Fruit fly (Drosophila melanogaster) whole organism, embryonic: ENCODE measurements around the gene UbcE2H.

Experiments
- ATbp ChIP-seq: fragments of 200-800 bp; sonication (Bioruptor generic); optimal IDR thresholded peaks from 2 replicates; lab custom pipeline; 2017; ENCODE audit warnings: missing biosample characterization, mild to moderate bottlenecking, missing genetic modification characterization, missing genetic modification reagents
- Abd-B ChIP-seq: fragments of 200-800 bp; sonication (Bioruptor generic); optimal IDR thresholded peaks from 2 replicates; lab custom pipeline; 2018; ENCODE audit warnings: missing biosample characterization, mild to moderate bottlenecking, missing genetic modification characterization, moderate library complexity
- Asciz ChIP-seq: fragments of 200-800 bp; sonication (Bioruptor generic); optimal IDR thresholded peaks from 2 replicates; lab custom pipeline; 2017; ENCODE audit warnings: missing biosample characterization, mild to moderate bottlenecking, missing genetic modification characterization, missing genetic modification reagents
- Bgb ChIP-seq: fragments of 200-800 bp; sonication (Bioruptor generic); IDR thresholded peaks from 2 replicates; pipeline ENCODE4 v1.3.6; 2022; ENCODE audit warnings: missing biosample characterization, missing genetic modification characterization; ENCODE audit not compliant: partially characterized antibody
- Blimp-1 ChIP-seq: fragments of 200-800 bp; sonication (Bioruptor generic); optimal IDR thresholded peaks from 3 replicates; lab custom pipeline; 2018; ENCODE audit warnings: missing biosample characterization, missing genetic modification characterization, mild to moderate bottlenecking, moderate library complexity, missing genetic modification reagents
- CG10274 ChIP-seq: fragments of 200-800 bp; sonication (Bioruptor generic); optimal IDR thresholded peaks from 3 replicates; lab custom pipeline; 2017; ENCODE audit warnings: missing biosample characterization, mild to moderate bottlenecking, missing genetic modification characterization
- CG10321 ChIP-seq: fragments of 200-800 bp; sonication (Bioruptor generic); IDR thresholded peaks from 2 replicates; pipeline ENCODE4 v1.3.6; 2022; ENCODE audit warnings: missing biosample characterization, missing genetic modification characterization
- CG12391 ChIP-seq: fragments of 200-800 bp; sonication (Bioruptor generic); optimal IDR thresholded peaks from 3 replicates; lab custom pipeline; 2018; ENCODE audit warnings: missing biosample characterization, mild to moderate bottlenecking, missing genetic modification characterization, moderate library complexity
- CG12942 ChIP-seq: fragments of 200-800 bp; sonication (Bioruptor generic); optimal IDR thresholded peaks from 3 replicates; lab custom pipeline; 2016; ENCODE audit warnings: missing biosample characterization, missing genetic modification characterization
- CG14050 ChIP-seq: fragments of 200-800 bp; sonication (Bioruptor generic); IDR thresholded peaks from 3 replicates; pipeline ENCODE4 v1.3.6; 2022; ENCODE audit warnings: missing biosample characterization, missing genetic modification characterization
- CG14667 ChIP-seq: fragments of 200-800 bp; sonication (Bioruptor generic); IDR thresholded peaks from 2 replicates; pipeline ENCODE4 v1.3.6; 2022; ENCODE audit warnings: missing biosample characterization, missing genetic modification characterization
- CG1529 ChIP-seq: fragments of 200-800 bp; sonication (Bioruptor generic); optimal IDR thresholded peaks from 3 replicates; lab custom pipeline; 2018; ENCODE audit warnings: missing biosample characterization, missing genetic modification characterization
- CG15696 ChIP-seq: fragments of 200-800 bp; sonication (Bioruptor generic); optimal IDR thresholded peaks from 2 replicates; lab custom pipeline; 2019; ENCODE audit warnings: missing biosample characterization, mild to moderate bottlenecking, missing genetic modification characterization, moderate library complexity
- CG1603 ChIP-seq: fragments of 200-800 bp; sonication (Bioruptor generic); optimal IDR thresholded peaks from 2 replicates; lab custom pipeline; 2019; ENCODE audit warnings: missing biosample characterization, mild to moderate bottlenecking, missing genetic modification characterization, moderate library complexity
- CG16813 ChIP-seq: fragments of 200-800 bp; sonication (Bioruptor generic); IDR thresholded peaks from 3 replicates; pipeline ENCODE4 v1.3.6; 2022; ENCODE audit warnings: missing biosample characterization, missing genetic modification characterization; ENCODE audit not compliant: partially characterized antibody
- CG16863 ChIP-seq: fragments of 200-800 bp; sonication (Bioruptor generic); optimal IDR thresholded peaks from 3 replicates; lab custom pipeline; 2016; ENCODE audit warnings: missing biosample characterization, missing genetic modification characterization
- CG17829 ChIP-seq: fragments of 200-800 bp; optimal IDR thresholded peaks from 2 replicates; lab custom pipeline; 2019; ENCODE audit warnings: missing biosample characterization, mild to moderate bottlenecking, missing genetic modification characterization, moderate library complexity
- CG18619 ChIP-seq: fragments of 200-800 bp; sonication (Bioruptor generic); optimal IDR thresholded peaks from 3 replicates; lab custom pipeline; 2017; ENCODE audit warnings: missing biosample characterization, mild to moderate bottlenecking, missing genetic modification characterization
- CG2129 ChIP-seq: fragments of 200-800 bp; sonication (Bioruptor generic); IDR thresholded peaks from 2 replicates; pipeline ENCODE4 v1.3.6; 2022; ENCODE audit warnings: missing biosample characterization, missing genetic modification characterization; ENCODE audit not compliant: partially characterized antibody
- CG2712 ChIP-seq: fragments of 200-800 bp; optimal IDR thresholded peaks from 3 replicates; lab custom pipeline; 2019; ENCODE audit warnings: missing biosample characterization, mild to moderate bottlenecking, missing genetic modification characterization, moderate library complexity
- CG5180 ChIP-seq: fragments of 200-800 bp; sonication (Bioruptor generic); optimal IDR thresholded peaks from 3 replicates; lab custom pipeline; 2017; ENCODE audit warnings: missing biosample characterization, missing genetic modification characterization, mild to moderate bottlenecking, moderate library complexity, missing genetic modification reagents
- CG6854 ChIP-seq: fragments of 200-800 bp; sonication (Bioruptor generic); optimal IDR thresholded peaks from 3 replicates; lab custom pipeline; 2017; ENCODE audit warnings: missing biosample characterization, mild to moderate bottlenecking, missing genetic modification characterization
- CG7357 ChIP-seq: fragments of 200-800 bp; sonication (Bioruptor generic); IDR thresholded peaks from 3 replicates; pipeline ENCODE4 v1.3.6; 2022; ENCODE audit warnings: missing biosample characterization, missing genetic modification characterization
- CG7556 ChIP-seq: fragments of 200-800 bp; sonication (Bioruptor generic); optimal IDR thresholded peaks from 2 replicates; lab custom pipeline; 2017; ENCODE audit warnings: missing biosample characterization, mild to moderate bottlenecking, missing genetic modification characterization
- CG8924 ChIP-seq: fragments of 200-800 bp; optimal IDR thresholded peaks from 3 replicates; lab custom pipeline; 2019; ENCODE audit warnings: missing biosample characterization, mild to moderate bottlenecking, missing genetic modification characterization, moderate library complexity
- CG9727 ChIP-seq: fragments of 200-800 bp; sonication (Bioruptor generic); optimal IDR thresholded peaks from 3 replicates; lab custom pipeline; 2017; ENCODE audit warnings: missing biosample characterization, mild to moderate bottlenecking, missing genetic modification characterization
- CoRest ChIP-seq: fragments of 200-800 bp; sonication (Bioruptor generic); optimal IDR thresholded peaks from 3 replicates; lab custom pipeline; 2018; ENCODE audit warnings: missing biosample characterization, mild to moderate bottlenecking, missing genetic modification characterization, moderate library complexity
- Dek ChIP-seq: fragments of 200-800 bp; sonication (Bioruptor generic); optimal IDR thresholded peaks from 3 replicates; lab custom pipeline; 2019; ENCODE audit warnings: missing biosample characterization, mild to moderate bottlenecking, missing genetic modification characterization, moderate library complexity
- Fer1 ChIP-seq: fragments of 200-800 bp; sonication (Bioruptor generic); optimal IDR thresholded peaks from 2 replicates; lab custom pipeline; 2017; ENCODE audit warnings: missing biosample characterization, mild to moderate bottlenecking, missing genetic modification characterization
- Hmx ChIP-seq: fragments of 200-800 bp; sonication (Bioruptor generic); optimal IDR thresholded peaks from 2 replicates; lab custom pipeline; 2016; ENCODE audit warnings: missing biosample characterization, missing genetic modification characterization
- NK7.1 ChIP-seq: fragments of 200-800 bp; sonication (Bioruptor generic); optimal IDR thresholded peaks from 3 replicates; lab custom pipeline; 2016; ENCODE audit warnings: missing biosample characterization, missing genetic modification characterization
- Opbp ChIP-seq: fragments of 200-800 bp; sonication (Bioruptor generic); IDR thresholded peaks from 3 replicates; pipeline ENCODE4 v1.3.6; 2022; ENCODE audit warnings: missing biosample characterization, missing genetic modification characterization; ENCODE audit not compliant: partially characterized antibody
- Ravus ChIP-seq: fragments of 200-800 bp; sonication (Bioruptor generic); IDR thresholded peaks from 2 replicates; pipeline ENCODE4 v1.3.6; 2022; ENCODE audit warnings: missing biosample characterization, missing genetic modification characterization
- Sox102F ChIP-seq: fragments of 200-800 bp; sonication (Bioruptor generic); optimal IDR thresholded peaks from 2 replicates; lab custom pipeline; 2018; ENCODE audit warnings: missing biosample characterization, mild to moderate bottlenecking, missing genetic modification characterization, moderate library complexity
- Xrp1 ChIP-seq: fragments of 200-800 bp; sonication (Bioruptor generic); IDR thresholded peaks from 2 replicates; pipeline ENCODE4 v1.3.6; 2022; ENCODE audit warnings: missing biosample characterization, missing genetic modification characterization
- ase ChIP-seq: fragments of 200-800 bp; sonication (Bioruptor generic); IDR thresholded peaks from 3 replicates; pipeline ENCODE4 v1.3.6; 2022; ENCODE audit warnings: missing biosample characterization, missing genetic modification characterization
- az2 ChIP-seq: fragments of 200-800 bp; sonication (Bioruptor generic); optimal IDR thresholded peaks from 3 replicates; lab custom pipeline; 2016; ENCODE audit warnings: missing biosample characterization, missing genetic modification characterization
- dpn ChIP-seq, 2 experiments: fragments of 200-800 bp; sonication (Bioruptor generic); optimal IDR thresholded peaks; 3 replicates each; lab custom pipeline; 2016; ENCODE audit warnings: missing biosample characterization in 2 of 2, missing genetic modification characterization in 2 of 2
- emc ChIP-seq: fragments of 200-800 bp; sonication (Bioruptor generic); optimal IDR thresholded peaks from 2 replicates; lab custom pipeline; 2016; ENCODE audit warnings: missing biosample characterization, missing genetic modification characterization
- fd3F ChIP-seq: fragments of 200-800 bp; sonication (Bioruptor generic); optimal IDR thresholded peaks from 2 replicates; lab custom pipeline; 2018; ENCODE audit warnings: missing biosample characterization, mild to moderate bottlenecking, missing genetic modification characterization, moderate library complexity
- fd96Cb ChIP-seq: fragments of 200-800 bp; sonication (Bioruptor generic); optimal IDR thresholded peaks from 2 replicates; lab custom pipeline; 2018; ENCODE audit warnings: missing biosample characterization, mild to moderate bottlenecking, missing genetic modification characterization, moderate library complexity
- fu2 ChIP-seq: fragments of 200-800 bp; sonication (Bioruptor generic); optimal IDR thresholded peaks from 2 replicates; lab custom pipeline; 2016; ENCODE audit warnings: missing biosample characterization, missing genetic modification characterization
- hkb ChIP-seq, 2 experiments: fragments of 200-800 bp in 1 of 2; fragments of >200 bp in 1 of 2; sonication (Bioruptor generic) in 1 of 2; IDR thresholded peaks in 1 of 2; optimal IDR thresholded peaks in 1 of 2; 2 replicates each; pipeline versions ENCODE4 v1.3.6 to Lab custom; 2017 to 2022; ENCODE audit warnings: missing biosample characterization in 1 of 2, missing genetic modification characterization in 1 of 2
- ind ChIP-seq: fragments of 200-800 bp; sonication (Bioruptor generic); optimal IDR thresholded peaks from 3 replicates; lab custom pipeline; 2016; ENCODE audit warnings: missing biosample characterization, missing genetic modification characterization
- jigr1 ChIP-seq: fragments of 200-800 bp; sonication (Bioruptor generic); IDR thresholded peaks from 3 replicates; pipeline ENCODE4 v1.3.6; 2022; ENCODE audit warnings: missing biosample characterization, missing genetic modification characterization
- nerfin-1 ChIP-seq: fragments of 200-800 bp; sonication (Bioruptor generic); optimal IDR thresholded peaks from 3 replicates; lab custom pipeline; 2019; ENCODE audit warnings: missing biosample characterization, mild to moderate bottlenecking, missing genetic modification characterization, moderate library complexity
- sens-2 ChIP-seq: fragments of 200-800 bp; sonication (Bioruptor generic); IDR thresholded peaks from 2 replicates; pipeline ENCODE4 v1.3.6; 2022; ENCODE audit warnings: missing biosample characterization, missing genetic modification characterization
- tin ChIP-seq: fragments of 200-800 bp; sonication (Bioruptor generic); optimal IDR thresholded peaks from 3 replicates; lab custom pipeline; 2016; ENCODE audit warnings: missing biosample characterization, missing genetic modification characterization
- trem ChIP-seq: fragments of 200-800 bp; optimal IDR thresholded peaks from 3 replicates; lab custom pipeline; 2019; ENCODE audit warnings: missing biosample characterization, mild to moderate bottlenecking, missing genetic modification characterization, moderate library complexity
- zfh1 ChIP-seq: fragments of 200-800 bp; sonication (Bioruptor generic); IDR thresholded peaks from 3 replicates; pipeline ENCODE4 v1.3.6; 2022; ENCODE audit warnings: missing biosample characterization, missing genetic modification characterization

Gene UbcE2H

dm6 chrX:8125224-8125649, 31.4 kb upstream of the UbcE2H start (continued):
- TF ChIP-seq CG15696 (peak; percentile 29), CG6854 (GFP tag; lab: Kevin White, UChicago) (no peak), fu2 (GFP tag; lab: Kevin White, UChicago) (no peak), CG5180 (peak; percentile 11), nerfin-1 (tag; lab: Kevin White, UChicago) (peak; percentile 43), jigr1 (GFP tag; lab: Robert Waterston, UW) (no peak), Dek (tag; lab: Kevin White, UChicago) (no peak), emc (GFP tag; lab: Kevin White, UChicago) (no peak), Ravus (no peak), CG2129 (GFP tag; lab: Robert Waterston, UW) (no peak), CG1603 (tag; lab: Kevin White, UChicago) (no peak), sens-2 (GFP tag; lab: Robert Waterston, UW) (no peak), Opbp (GFP tag; lab: Robert Waterston, UW) (no peak), CG12942 (GFP tag; lab: Kevin White, UChicago) (peak; percentile 41), CG7357 (GFP tag; lab: Robert Waterston, UW) (0 out of 3 replicates have a peak, but pooled peaks have one; percentile 29), Asciz (GFP tag; lab: Kevin White, UChicago) (peak; percentile 55), dpn (GFP tag; optimal IDR thresholded peaks at IDR 0.05; lab: Kevin White, UChicago) (peak in 1 of 2 experiments; percentile 32), hkb (optimal IDR thresholded peaks at IDR 0.05; lab: Kevin White, UChicago) (no peak), hkb (GFP tag; IDR thresholded peaks at IDR 0.05; lab: Robert Waterston, UW) (0 out of 2 replicates have a peak, but pooled peaks have one; percentile 49), NK7.1 (no peak), Hmx (GFP tag; lab: Kevin White, UChicago) (no peak), CG14667 (GFP tag; lab: Robert Waterston, UW) (no peak), tin (GFP tag; lab: Kevin White, UChicago) (peak; percentile 49), Blimp-1 (GFP tag; lab: Kevin White, UChicago) (peak; percentile 53), Fer1 (GFP tag; lab: Kevin White, UChicago) (peak; percentile 37), ind (GFP tag; lab: Kevin White, UChicago) (peak; percentile 49), zfh1 (0 out of 3 replicates have a peak, but pooled peaks have one; percentile 46), CG18619 (GFP tag; lab: Kevin White, UChicago) (peak; percentile 33), Bgb (GFP tag; lab: Robert Waterston, UW) (no peak), CG7556 (peak; percentile 70), CG16813 (GFP tag; lab: Robert Waterston, UW) (no peak), Abd-B (GFP tag; lab: Kevin White, UChicago) (peak; percentile 62), Xrp1 (GFP tag; lab: Robert Waterston, UW) (peak; percentile 45; the same call in 1 of the 2 replicates), fd3F (GFP tag; lab: Kevin White, UChicago) (no peak), CG10321 (GFP tag; lab: Robert Waterston, UW) (no peak), CG17829 (tag; lab: Kevin White, UChicago) (peak; percentile 56)
- TF ChIP-seq, all 482 proteins: peak for 152

- peak; percentile 6 for TF ChIP-seq CoRest
- TF ChIP-seq fd96Cb: peak; percentile 20
- peak; percentile 0 for TF ChIP-seq CG12391 (tag; lab: Kevin White, UChicago)
- TF ChIP-seq Sox102F: peak; percentile 16
- peak; percentile 43 for TF ChIP-seq CG2712
- TF ChIP-seq CG8924 (tag; lab: Kevin White, UChicago): peak; percentile 18
- peak; percentile 14 for TF ChIP-seq CG1529 (GFP tag; lab: Kevin White, UChicago)
- no peak for TF ChIP-seq CG10274 (GFP tag; lab: Kevin White, UChicago)
- TF ChIP-seq az2 (GFP tag; lab: Kevin White, UChicago): peak; percentile 2
- peak; percentile 11 for TF ChIP-seq trem
- no peak for TF ChIP-seq ase (GFP tag; lab: Robert Waterston, UW)
- TF ChIP-seq CG16863: peak; percentile 5
- peak; percentile 83 for TF ChIP-seq Blimp-1 (GFP tag; lab: Kevin White, UChicago)
- TF ChIP-seq CG14050: no peak
- TF ChIP-seq CG9727 (GFP tag; lab: Kevin White, UChicago): peak; percentile 40
- peak; percentile 11 for TF ChIP-seq ATbp (GFP tag; lab: Kevin White, UChicago)
Observed at dm6 chrX:8122834-8123233, 29.0 kb upstream of the UbcE2H start.
